Worm (Caenorhabditis elegans): ENCODE results near the gene srt-59.

Gene srt-59

ce11 chrIV:623876-624275 lies 22.4 kb upstream of the srt-59 start:
- TF ChIP-seq nhr-28 (tag; optimal IDR thresholded peaks at IDR 0.05) = no peak
- no peak for TF ChIP-seq zip-8 (tag; optimal IDR thresholded peaks at IDR 0.05)
- TF ChIP-seq nhr-76 (tag; optimal IDR thresholded peaks at IDR 0.05) = no peak
- no peak for TF ChIP-seq ceh-39 (tag; optimal IDR thresholded peaks at IDR 0.05)
- no peak for TF ChIP-seq pha-4 (tag; optimal IDR thresholded peaks at IDR 0.05)
- no peak for TF ChIP-seq hlh-1 (tag; optimal IDR thresholded peaks at IDR 0.05)
- TF ChIP-seq ceh-83 (GFP tag; optimal IDR thresholded peaks at IDR 0.05) = no peak
- no peak for TF ChIP-seq mls-2 (tag; optimal IDR thresholded peaks at IDR 0.05)
- TF ChIP-seq elt-3 (tag; optimal IDR thresholded peaks at IDR 0.05) = no peak
- TF ChIP-seq blmp-1 (tag; optimal IDR thresholded peaks at IDR 0.05) = no peak
- TF ChIP-seq ceh-43 (GFP tag; optimal IDR thresholded peaks at IDR 0.05) = no peak
- TF ChIP-seq lin-13 (tag; optimal IDR thresholded peaks at IDR 0.05) = no peak
- no peak for TF ChIP-seq ces-1 (GFP tag; optimal IDR thresholded peaks at IDR 0.05)
- TF ChIP-seq bed-3 (GFP tag; optimal IDR thresholded peaks at IDR 0.05) = no peak
- TF ChIP-seq mep-1 (tag; optimal IDR thresholded peaks at IDR 0.05) = no peak
- TF ChIP-seq flh-1 (GFP tag; optimal IDR thresholded peaks at IDR 0.05) = no peak
- TF ChIP-seq ztf-11 (tag; optimal IDR thresholded peaks at IDR 0.05) = no peak

ce11 chrIV:622989-623388 lies 21.5 kb upstream of the srt-59 start:
- TF ChIP-seq nhr-237 (tag; optimal IDR thresholded peaks at IDR 0.05) = no peak
- no peak for TF ChIP-seq tbx-8 (GFP tag; optimal IDR thresholded peaks at IDR 0.05)
- no peak for TF ChIP-seq ham-2 (GFP tag; optimal IDR thresholded peaks at IDR 0.05)
- no peak for TF ChIP-seq sptf-1 (tag; optimal IDR thresholded peaks at IDR 0.05)
- no peak for TF ChIP-seq cnd-1 (tag; optimal IDR thresholded peaks at IDR 0.05)
- no peak for TF ChIP-seq nhr-2 (tag; optimal IDR thresholded peaks at IDR 0.05)
- TF ChIP-seq elt-1 (tag; optimal IDR thresholded peaks at IDR 0.05; ENCODE audit: borderline replicate concordance, insufficient read depth) = no peak
- TF ChIP-seq zip-8 (tag; optimal IDR thresholded peaks at IDR 0.05) = no peak
- TF ChIP-seq ceh-83 (GFP tag; optimal IDR thresholded peaks at IDR 0.05) = no peak
- no peak for TF ChIP-seq mls-2 (tag; optimal IDR thresholded peaks at IDR 0.05)
- TF ChIP-seq pha-4 (tag; optimal IDR thresholded peaks at IDR 0.05) = no peak
- TF ChIP-seq unc-39 (tag; optimal IDR thresholded peaks at IDR 0.05) = no peak
- TF ChIP-seq lin-13 (tag; optimal IDR thresholded peaks at IDR 0.05) = no peak
- no peak for TF ChIP-seq flh-1 (GFP tag; optimal IDR thresholded peaks at IDR 0.05)
- no peak for TF ChIP-seq sem-2 (GFP tag; optimal IDR thresholded peaks at IDR 0.05)
- TF ChIP-seq mep-1 (tag; optimal IDR thresholded peaks at IDR 0.05) = no peak
- no peak for TF ChIP-seq hlh-1 (tag; optimal IDR thresholded peaks at IDR 0.05)
- no peak for TF ChIP-seq blmp-1 (tag; optimal IDR thresholded peaks at IDR 0.05)

- TF ChIP-seq mep-1 (tag; optimal IDR thresholded peaks at IDR 0.05) (peak; percentile 29), elt-1 (tag; optimal IDR thresholded peaks at IDR 0.05; ENCODE audit: borderline replicate concordance, insufficient read depth) (no peak), unc-62 (GFP tag; optimal IDR thresholded peaks at IDR 0.05) (peak; percentile 5), lin-32 (GFP tag; optimal IDR thresholded peaks at IDR 0.05) (peak; percentile 81), bed-3 (GFP tag; optimal IDR thresholded peaks at IDR 0.05) (peak; percentile 69), pha-4 (tag; optimal IDR thresholded peaks at IDR 0.05) (peak; percentile 26), ceh-43 (GFP tag; optimal IDR thresholded peaks at IDR 0.05) (peak; percentile 74), ces-1 (GFP tag; optimal IDR thresholded peaks at IDR 0.05) (peak; percentile 28), zip-8 (tag; optimal IDR thresholded peaks at IDR 0.05) (no peak), drap-1 (GFP tag; optimal IDR thresholded peaks at IDR 0.05) (peak; percentile 82), unc-120 (tag; optimal IDR thresholded peaks at IDR 0.05; ENCODE audit: poor library complexity, severe bottlenecking) (peak; percentile 76), cnd-1 (tag; optimal IDR thresholded peaks at IDR 0.05) (peak; percentile 76), nhr-2 (tag; optimal IDR thresholded peaks at IDR 0.05) (no peak), unc-39 (tag; optimal IDR thresholded peaks at IDR 0.05) (no peak), sem-2 (GFP tag; optimal IDR thresholded peaks at IDR 0.05) (peak; percentile 61), ham-2 (GFP tag; optimal IDR thresholded peaks at IDR 0.05) (peak; percentile 68), nhr-28 (tag; optimal IDR thresholded peaks at IDR 0.05) (peak; percentile 20), hlh-1 (tag; optimal IDR thresholded peaks at IDR 0.05) (no peak), nhr-12 (tag; optimal IDR thresholded peaks at IDR 0.05) (no peak), mls-2 (tag; optimal IDR thresholded peaks at IDR 0.05) (peak; percentile 78), ceh-83 (GFP tag; optimal IDR thresholded peaks at IDR 0.05) (peak; percentile 85), M03D4.4 (tag; optimal IDR thresholded peaks at IDR 0.05) (peak; percentile 86), tbx-8 (GFP tag; optimal IDR thresholded peaks at IDR 0.05) (peak; percentile 72), snpc-4 (tag; optimal IDR thresholded peaks at IDR 0.05) (no peak), ztf-11 (tag; optimal IDR thresholded peaks at IDR 0.05) (peak; percentile 21), nhr-237 (tag; optimal IDR thresholded peaks at IDR 0.05) (peak; percentile 8), flh-1 (GFP tag; optimal IDR thresholded peaks at IDR 0.05) (peak; percentile 70), lsy-2 (tag; optimal IDR thresholded peaks at IDR 0.05) (peak; percentile 2), blmp-1 (tag; optimal IDR thresholded peaks at IDR 0.05) (no peak), sptf-1 (tag; optimal IDR thresholded peaks at IDR 0.05) (peak; percentile 91)
These were observed 18.8 kb upstream of the srt-59 start for ce11 chrIV:620324-620723.

Measured in whole organism, mixed stage, embryonic.